Fruit fly (Drosophila melanogaster): ENCODE results near the gene CG1161.

- TF ChIP-seq foxo (GFP tag; optimal IDR thresholded peaks at IDR 0.05), result no peak
- no peak for TF ChIP-seq HLH106 (tag; optimal IDR thresholded peaks at IDR 0.05)
- no peak for TF ChIP-seq OdsH (GFP tag; optimal IDR thresholded peaks at IDR 0.05)
- TF ChIP-seq Hnf4 (GFP tag; optimal IDR thresholded peaks at IDR 0.05), result no peak
- no peak for TF ChIP-seq jim (GFP tag; optimal IDR thresholded peaks at IDR 0.05)
- no peak for TF ChIP-seq woc (GFP tag; optimal IDR thresholded peaks at IDR 0.05)
These were observed 21.7 kb downstream of the CG1161 start, which contains the start of gene 7B2 for dm6 chr3R:5376612-5377011.
